Worm (Caenorhabditis elegans) whole organism, L4 larva: ENCODE measurements around the gene F13H10.1.

Experiments used
- F10B5.3 ChIP-seq: sonication (generic microtip); optimal IDR thresholded peaks from 2 replicates; lab custom pipeline; 2016; ENCODE audit warnings: mild to moderate bottlenecking, missing genetic modification characterization, missing compliant biosample characterization
- F26F4.8 ChIP-seq: fragments of 200-800 bp; sonication (Bioruptor generic); conservative IDR thresholded peaks from 2 replicates; pipeline ENCODE4 v1.3.6; 2022; ENCODE audit warnings: missing genetic modification characterization, missing compliant biosample characterization
- F44E2.7 ChIP-seq: fragments of 200-800 bp; sonication (Bioruptor generic); IDR thresholded peaks from 2 replicates; pipeline ENCODE4 v2.1.2; 2022; ENCODE audit warnings: missing genetic modification characterization, missing compliant biosample characterization
- T20F7.1 ChIP-seq: fragments of 200-800 bp; sonication (Bioruptor generic); optimal IDR thresholded peaks from 2 replicates; lab custom pipeline; 2018; ENCODE audit warnings: mild to moderate bottlenecking, missing genetic modification characterization, missing compliant biosample characterization
- Y105C5A.15 ChIP-seq: fragments of 200-800 bp; sonication (Bioruptor generic); IDR thresholded peaks from 2 replicates; pipeline ENCODE4 v1.3.6; 2022; ENCODE audit warnings: missing genetic modification characterization, missing compliant biosample characterization
- Y5F2A.4 ChIP-seq: fragments of 200-800 bp; sonication (Bioruptor generic); optimal IDR thresholded peaks from 2 replicates; lab custom pipeline; 2018; ENCODE audit warnings: mild to moderate bottlenecking, missing genetic modification characterization, missing compliant biosample characterization
- Y75B8A.6 ChIP-seq: fragments of 200-800 bp; sonication (Bioruptor generic); IDR thresholded peaks from 2 replicates; pipeline ENCODE4 v1.3.6; 2022; ENCODE audit warnings: missing genetic modification reagents, missing genetic modification characterization, missing compliant biosample characterization
- ZK546.5 ChIP-seq, 2 experiments: sonication (generic microtip); optimal IDR thresholded peaks; 2 replicates each; lab custom pipeline; 2017; ENCODE audit warnings: missing biosample characterization in 2 of 2, missing genetic modification characterization in 2 of 2
- aha-1 ChIP-seq: fragments of 150-350 bp; peaks from one replicate; lab custom pipeline; 2014; ENCODE audit warnings: missing biosample characterization, missing genetic modification characterization
- ama-1 ChIP-seq: fragments of 150-350 bp; optimal IDR thresholded peaks from 2 replicates; lab custom pipeline; 2014; ENCODE audit warnings: inconsistent platforms, mixed read lengths
- arid-1 ChIP-seq: fragments of 200-800 bp; sonication (Bioruptor generic); conservative IDR thresholded peaks from 2 replicates; pipeline ENCODE4 v1.3.6; 2022; ENCODE audit warnings: missing genetic modification reagents, missing genetic modification characterization, missing compliant biosample characterization
- attf-4 ChIP-seq: sonication (generic microtip); optimal IDR thresholded peaks from 3 replicates; lab custom pipeline; 2017; ENCODE audit warnings: missing biosample characterization, missing genetic modification characterization
- ceh-32 ChIP-seq: sonication (generic microtip); optimal IDR thresholded peaks from 2 replicates; lab custom pipeline; 2016; ENCODE audit warnings: mild to moderate bottlenecking, missing genetic modification characterization, missing compliant biosample characterization; ENCODE audit not compliant: poor library complexity
- ceh-82 ChIP-seq: sonication (generic microtip); optimal IDR thresholded peaks from 2 replicates; lab custom pipeline; 2017; ENCODE audit warnings: missing biosample characterization, missing genetic modification characterization
- ces-1 ChIP-seq: fragments of 150-350 bp; sonication (generic microtip); optimal IDR thresholded peaks from 4 replicates; lab custom pipeline; 2014; ENCODE audit warnings: missing biosample characterization, missing genetic modification reagents, missing genetic modification characterization
- ctbp-1 ChIP-seq: fragments of 200-800 bp; sonication (Bioruptor generic); IDR thresholded peaks from 2 replicates; pipeline ENCODE4 v1.3.6; 2022; ENCODE audit warnings: missing genetic modification reagents, missing genetic modification characterization, missing compliant biosample characterization
- daf-19 ChIP-seq: fragments of 200-800 bp; sonication (Bioruptor generic); conservative IDR thresholded peaks from 2 replicates; pipeline ENCODE4 v1.3.6; 2022; ENCODE audit warnings: missing genetic modification characterization, missing compliant biosample characterization
- daf-8 ChIP-seq: fragments of 200-800 bp; sonication (Bioruptor generic); IDR thresholded peaks from 2 replicates; pipeline ENCODE4 v1.3.6; 2022; ENCODE audit warnings: missing genetic modification characterization, missing compliant biosample characterization
- dpl-1 ChIP-seq: fragments of 150-350 bp; optimal IDR thresholded peaks from 2 replicates; lab custom pipeline; 2014; ENCODE audit warnings: missing biosample characterization, missing genetic modification reagents, missing genetic modification characterization
- duxl-1 ChIP-seq: sonication (generic microtip); optimal IDR thresholded peaks from 2 replicates; lab custom pipeline; 2016; ENCODE audit warnings: mild to moderate bottlenecking, missing genetic modification characterization, moderate library complexity, missing compliant biosample characterization; ENCODE audit not compliant: poor library complexity
- fkh-10 ChIP-seq: fragments of 150-350 bp; optimal IDR thresholded peaks from 2 replicates; lab custom pipeline; 2014; ENCODE audit warnings: missing biosample characterization, missing genetic modification reagents, missing genetic modification characterization
- fos-1 ChIP-seq: fragments of 150-350 bp; optimal IDR thresholded peaks from 2 replicates; lab custom pipeline; 2014; ENCODE audit warnings: missing biosample characterization, missing genetic modification characterization
- hif-1 ChIP-seq, 2 experiments: sonication (generic microtip); optimal IDR thresholded peaks; 2 replicates each; lab custom pipeline; 2016 to 2017; ENCODE audit warnings: missing compliant biosample characterization in 2 of 2, missing genetic modification characterization in 2 of 2, missing genetic modification reagents in 2 of 2, missing genotype in 2 of 2, mild to moderate bottlenecking in 1 of 2
- hlh-11 ChIP-seq: fragments of 200-800 bp; sonication (Bioruptor generic); optimal IDR thresholded peaks from 2 replicates; lab custom pipeline; 2018; ENCODE audit warnings: mild to moderate bottlenecking, missing genetic modification characterization, missing compliant biosample characterization
- hmg-1.1 ChIP-seq: fragments of 200-800 bp; sonication (Bioruptor generic); IDR thresholded peaks from 2 replicates; pipeline ENCODE4 v1.3.6; 2022; ENCODE audit warnings: missing genetic modification reagents, missing genetic modification characterization, missing compliant biosample characterization
- jun-1 ChIP-seq: fragments of 150-350 bp; optimal IDR thresholded peaks from 2 replicates; lab custom pipeline; 2014; ENCODE audit warnings: missing biosample characterization, missing genetic modification reagents, missing genetic modification characterization
- lin-1 ChIP-seq: fragments of 200-800 bp; sonication (Bioruptor generic); IDR thresholded peaks from 2 replicates; pipeline ENCODE4 v1.3.6; 2022; ENCODE audit warnings: missing genetic modification reagents, missing genetic modification characterization, missing compliant biosample characterization
- lin-13 ChIP-seq: fragments of 150-350 bp; optimal IDR thresholded peaks from 2 replicates; lab custom pipeline; 2014; ENCODE audit warnings: missing biosample characterization, missing genetic modification reagents, missing genetic modification characterization
- lin-15B ChIP-seq: fragments of 150-350 bp; sonication (generic microtip); optimal IDR thresholded peaks from 3 replicates; lab custom pipeline; 2014; ENCODE audit warnings: missing biosample characterization, missing genetic modification characterization
- lin-38 ChIP-seq: fragments of 200-800 bp; sonication (Bioruptor generic); IDR thresholded peaks from 2 replicates; pipeline ENCODE4 v1.3.6; 2022; ENCODE audit warnings: missing genetic modification reagents, missing genetic modification characterization, missing compliant biosample characterization
- lin-39 ChIP-seq: fragments of 150-350 bp; optimal IDR thresholded peaks from 2 replicates; lab custom pipeline; 2014; ENCODE audit warnings: missing biosample characterization, missing genetic modification reagents, missing genetic modification characterization
- lsy-2 ChIP-seq, 2 experiments: fragments of 150-350 bp in 1 of 2; sonication (generic microtip) in 1 of 2; optimal IDR thresholded peaks; 2 replicates each; lab custom pipeline; 2014 to 2017; ENCODE audit warnings: missing biosample characterization in 2 of 2, missing genetic modification characterization in 2 of 2
- madf-9 ChIP-seq: fragments of 200-800 bp; sonication (Bioruptor generic); conservative IDR thresholded peaks from 2 replicates; pipeline ENCODE4 v1.3.6; 2022; ENCODE audit warnings: missing genetic modification reagents, missing genetic modification characterization, missing compliant biosample characterization
- mdl-1 ChIP-seq, 2 experiments: fragments of 150-350 bp in 1 of 2; sonication (generic microtip) in 1 of 2; optimal IDR thresholded peaks; 2 replicates each; lab custom pipeline; 2014 to 2017; ENCODE audit warnings: missing biosample characterization in 2 of 2, missing genetic modification characterization in 2 of 2
- mep-1 ChIP-seq: fragments of 150-350 bp; sonication (generic microtip); optimal IDR thresholded peaks from 3 replicates; lab custom pipeline; 2014; ENCODE audit warnings: missing biosample characterization, missing genetic modification characterization
- mxl-3 ChIP-seq: fragments of 200-800 bp; sonication (Bioruptor generic); optimal IDR thresholded peaks from 2 replicates; lab custom pipeline; 2018; ENCODE audit warnings: mild to moderate bottlenecking, missing genetic modification characterization, missing compliant biosample characterization
- nhr-11 ChIP-seq: fragments of 150-350 bp; optimal IDR thresholded peaks from 2 replicates; lab custom pipeline; 2014; ENCODE audit warnings: missing biosample characterization, missing genetic modification characterization
- nhr-28 ChIP-seq: fragments of 150-350 bp; optimal IDR thresholded peaks from 2 replicates; lab custom pipeline; 2014; ENCODE audit warnings: missing biosample characterization, missing genetic modification characterization
- pha-4 ChIP-seq, 2 experiments: fragments of 150-350 bp in 1 of 2; fragments of 200-800 bp in 1 of 2; sonication (Bioruptor generic) in 1 of 2; IDR thresholded peaks in 1 of 2; optimal IDR thresholded peaks in 1 of 2; 2 replicates each; pipeline versions ENCODE4 v1.3.6 to Lab custom; 2014 to 2022; ENCODE audit warnings: missing genetic modification characterization in 2 of 2, missing genetic modification reagents in 2 of 2, missing biosample characterization in 1 of 2, missing compliant biosample characterization in 1 of 2
- saeg-2 ChIP-seq: fragments of 200-800 bp; sonication (Bioruptor generic); IDR thresholded peaks from 2 replicates; pipeline ENCODE4 v1.3.6; 2022; ENCODE audit warnings: missing genetic modification reagents, missing genetic modification characterization, missing compliant biosample characterization
- set-16 ChIP-seq: fragments of 200-800 bp; sonication (Bioruptor generic); IDR thresholded peaks from 2 replicates; pipeline ENCODE4 v1.3.6; 2022; ENCODE audit warnings: missing genetic modification reagents, missing genetic modification characterization, missing compliant biosample characterization
- skn-1 ChIP-seq: fragments of 150-350 bp; optimal IDR thresholded peaks from 2 replicates; lab custom pipeline; 2014; ENCODE audit warnings: missing biosample characterization, missing genetic modification characterization
- snpc-1.2 ChIP-seq: fragments of 200-800 bp; sonication (Bioruptor generic); IDR thresholded peaks from 2 replicates; pipeline ENCODE4 v1.3.6; 2022; ENCODE audit warnings: missing genetic modification reagents, missing genetic modification characterization, missing compliant biosample characterization
- snpc-4 ChIP-seq: fragments of 150-350 bp; optimal IDR thresholded peaks from 2 replicates; lab custom pipeline; 2014; ENCODE audit warnings: missing biosample characterization, missing genetic modification characterization
- spr-1 ChIP-seq: sonication (generic microtip); optimal IDR thresholded peaks from 2 replicates; lab custom pipeline; 2016; ENCODE audit warnings: mild to moderate bottlenecking, missing genetic modification characterization, missing compliant biosample characterization
- tag-97 ChIP-seq: fragments of 200-800 bp; sonication (Bioruptor generic); IDR thresholded peaks from 2 replicates; pipeline ENCODE4 v1.3.6; 2022; ENCODE audit warnings: missing genetic modification characterization, missing compliant biosample characterization
- unc-39 ChIP-seq: sonication (generic microtip); optimal IDR thresholded peaks from 2 replicates; lab custom pipeline; 2017; ENCODE audit warnings: missing biosample characterization, missing genetic modification characterization
- unc-62 ChIP-seq, 3 experiments: fragments of 150-350 bp in 1 of 3; sonication (generic microtip); optimal IDR thresholded peaks in 2 of 3; peaks in 1 of 3; 1 replicate in 1 of 3; 2 replicates in 2 of 3; lab custom pipeline; 2014 to 2017; ENCODE audit warnings: missing biosample characterization in 3 of 3, missing genetic modification characterization in 3 of 3, missing genetic modification reagents in 3 of 3, missing genotype in 1 of 3
- ztf-11 ChIP-seq: fragments of 150-350 bp; optimal IDR thresholded peaks from 2 replicates; lab custom pipeline; 2014; ENCODE audit warnings: missing biosample characterization, missing genetic modification characterization

The F13H10.1 gene

ce11 chrIV:11026648-11027047, 22.3 kb downstream of the F13H10.1 start (continued):
- peak; percentile 14; the same call in 1 of the 2 replicates for TF ChIP-seq hmg-1.1
- no peak for TF ChIP-seq ztf-11
- peak in 1 of 2 experiments; percentile 45 for TF ChIP-seq lsy-2 (tag; optimal IDR thresholded peaks at IDR 0.05; lab: Kevin White, UChicago)
- no peak for TF ChIP-seq ceh-32
- no peak for TF ChIP-seq unc-39 (tag; lab: Kevin White, UChicago)
- TF ChIP-seq snpc-4 (tag; lab: Kevin White, UChicago), result no peak
- no peak for TF ChIP-seq pha-4 (GFP tag; IDR thresholded peaks at IDR 0.05; lab: Robert Waterston, UW)
- peak; percentile 10 for TF ChIP-seq pha-4 (tag; optimal IDR thresholded peaks at IDR 0.05; lab: Kevin White, UChicago)
- no peak for TF ChIP-seq snpc-1.2 (GFP tag; lab: Robert Waterston, UW)
- TF ChIP-seq mdl-1 (tag; optimal IDR thresholded peaks at IDR 0.05; lab: Kevin White, UChicago), result no peak

ce11 chrIV:11027560-11027959, 23.2 kb downstream of the F13H10.1 start:
- TF ChIP-seq tag-97 (GFP tag; lab: Robert Waterston, UW), result no peak
- TF ChIP-seq F44E2.7, result no peak
- TF ChIP-seq lin-38 (GFP tag; lab: Robert Waterston, UW), result peak; percentile 52
- peak in 1 of 2 experiments; percentile 34 for TF ChIP-seq ZK546.5 (tag; optimal IDR thresholded peaks at IDR 0.05; lab: Kevin White, UChicago)
- peak in 1 of 2 experiments; percentile 100 for TF ChIP-seq unc-62 (GFP tag; optimal IDR thresholded peaks at IDR 0.05 in 1 of 2; lab: Kevin White, UChicago)
- TF ChIP-seq unc-62 (tag; optimal IDR thresholded peaks at IDR 0.05; lab: Kevin White, UChicago), result no peak
- peak; percentile 98 for TF ChIP-seq aha-1 (tag; lab: Kevin White, UChicago)
- TF ChIP-seq ctbp-1 (GFP tag; lab: Robert Waterston, UW), result no peak
- no peak for TF ChIP-seq ztf-11
- TF ChIP-seq set-16, result no peak
- no peak for TF ChIP-seq ceh-82 (tag; lab: Kevin White, UChicago)
- peak in 1 of 2 experiments; percentile 74 for TF ChIP-seq mdl-1 (tag; optimal IDR thresholded peaks at IDR 0.05; lab: Kevin White, UChicago)
- TF ChIP-seq mxl-3 (GFP tag; lab: Kevin White, UChicago), result peak; percentile 48
- TF ChIP-seq skn-1 (tag; lab: Kevin White, UChicago), result no peak
- TF ChIP-seq nhr-11 (tag; lab: Kevin White, UChicago), result peak; percentile 91
- no peak for TF ChIP-seq attf-4 (tag; lab: Kevin White, UChicago)
- TF ChIP-seq nhr-28 (tag; lab: Kevin White, UChicago), result peak; percentile 89
- no peak for TF ChIP-seq Y5F2A.4
- no peak for TF ChIP-seq F26F4.8 (GFP tag; lab: Robert Waterston, UW)
- no peak for TF ChIP-seq unc-39 (tag; lab: Kevin White, UChicago)
- peak; percentile 71 for TF ChIP-seq ama-1 (lab: Kevin White, UChicago)
- peak; percentile 56 for TF ChIP-seq dpl-1 (GFP tag; lab: Kevin White, UChicago)
- no peak for TF ChIP-seq lin-39 (tag; lab: Kevin White, UChicago)
- TF ChIP-seq lin-1 (GFP tag; lab: Robert Waterston, UW), result peak; percentile 66; the same call in 1 of the 2 replicates
- peak in 1 of 2 experiments; percentile 23 for TF ChIP-seq hif-1 (tag; optimal IDR thresholded peaks at IDR 0.05; lab: Kevin White, UChicago)
- TF ChIP-seq Y75B8A.6 (GFP tag; lab: Robert Waterston, UW), result no peak
- peak; percentile 71 for TF ChIP-seq T20F7.1 (GFP tag; lab: Kevin White, UChicago)
- TF ChIP-seq lin-15B (tag; lab: Kevin White, UChicago), result no peak
- TF ChIP-seq daf-19 (GFP tag; lab: Robert Waterston, UW), result no peak
- peak; percentile 69 for TF ChIP-seq lin-13 (GFP tag; lab: Kevin White, UChicago)
- no peak for TF ChIP-seq madf-9
- TF ChIP-seq spr-1 (tag; lab: Kevin White, UChicago), result peak; percentile 69
- no peak for TF ChIP-seq Y105C5A.15
- TF ChIP-seq duxl-1 (tag; lab: Kevin White, UChicago), result peak; percentile 20
- peak; percentile 61 to 90 for TF ChIP-seq lsy-2 (tag; optimal IDR thresholded peaks at IDR 0.05; lab: Kevin White, UChicago)
- TF ChIP-seq fkh-10 (GFP tag; lab: Kevin White, UChicago), result peak; percentile 12
- no peak for TF ChIP-seq saeg-2 (GFP tag; lab: Robert Waterston, UW)
- TF ChIP-seq fos-1 (tag; lab: Kevin White, UChicago), result no peak
- TF ChIP-seq arid-1 (GFP tag; lab: Robert Waterston, UW), result 0 out of 2 replicates have a peak, but pooled peaks have one; percentile 32
- TF ChIP-seq F10B5.3, result no peak
- peak; percentile 92 for TF ChIP-seq mep-1
- TF ChIP-seq daf-8, result no peak
- TF ChIP-seq snpc-4 (tag; lab: Kevin White, UChicago), result no peak
- no peak for TF ChIP-seq ces-1
- peak; percentile 23 for TF ChIP-seq jun-1
- TF ChIP-seq hlh-11 (tag; lab: Kevin White, UChicago), result peak; percentile 94
